Fruit fly (Drosophila melanogaster): ENCODE results near the gene gzl.

gzl gene

DNA sequence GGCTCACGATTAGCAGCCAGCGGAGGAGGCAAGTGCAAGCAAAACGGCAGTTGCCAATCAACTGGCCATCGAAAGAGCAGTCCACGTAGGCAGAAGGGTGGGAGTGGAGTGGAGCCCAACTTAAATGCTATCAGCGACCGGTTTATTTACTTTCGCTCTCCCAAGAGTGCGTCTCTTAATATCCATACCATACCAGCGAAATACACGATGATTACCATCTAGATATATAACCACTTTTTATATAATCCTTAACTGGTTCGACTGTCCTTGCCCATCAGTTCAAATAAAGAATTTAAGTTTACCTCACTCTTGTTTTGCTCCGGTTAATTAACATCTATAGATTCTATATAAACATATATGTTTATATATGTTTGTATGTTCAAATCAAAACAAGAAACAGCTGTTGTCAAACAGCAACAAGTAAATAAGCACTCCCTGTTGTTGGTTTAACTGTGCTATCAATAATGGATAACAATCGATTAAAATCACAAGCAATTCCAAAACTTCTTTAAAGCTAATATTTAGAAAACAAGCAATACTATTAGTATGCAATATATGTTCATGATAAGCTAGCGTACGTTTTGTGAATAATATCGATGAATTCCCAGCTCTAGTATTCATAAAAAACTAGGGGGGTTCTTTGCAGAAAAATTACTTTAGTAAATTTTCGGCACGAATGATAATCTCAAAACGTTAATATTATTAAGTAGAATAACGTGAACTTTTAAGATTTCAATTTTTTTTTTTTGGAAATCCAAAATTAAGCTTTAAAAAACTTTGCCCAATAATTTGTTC lies 9.0 kb upstream of the gzl start (continued):
- TF ChIP-seq vnd (GFP tag; IDR thresholded peaks at IDR 0.05; ENCODE audit: partially characterized antibody) (no peak), CG3838 (GFP tag; optimal IDR thresholded peaks at IDR 0.05) (peak; percentile 56), Sry-δ (GFP tag; optimal IDR thresholded peaks at IDR 0.05) (peak; percentile 71), CG14050 (GFP tag; IDR thresholded peaks at IDR 0.05) (0 out of 3 replicates have a peak, but pooled peaks have one; percentile 25), Fer1 (GFP tag; optimal IDR thresholded peaks at IDR 0.05) (peak; percentile 67), Pdp1 (GFP tag; optimal IDR thresholded peaks at IDR 0.05) (peak in 1 of 2 experiments; percentile 27), HHEX (GFP tag; optimal IDR thresholded peaks at IDR 0.05) (peak; percentile 73), onecut (GFP tag; IDR thresholded peaks at IDR 0.05) (no peak), B-H2 (GFP tag; optimal IDR thresholded peaks at IDR 0.05) (no peak), kah (GFP tag; optimal IDR thresholded peaks at IDR 0.05) (peak; percentile 17), Ravus (GFP tag; IDR thresholded peaks at IDR 0.05) (no peak), Aef1 (GFP tag; IDR thresholded peaks at IDR 0.05) (no peak), ssp (GFP tag; IDR thresholded peaks at IDR 0.05) (no peak), CG15696 (tag; optimal IDR thresholded peaks at IDR 0.05) (peak; percentile 19), cwo (GFP tag; optimal IDR thresholded peaks at IDR 0.05) (peak; percentile 25), Rx (GFP tag; IDR thresholded peaks at IDR 0.05) (no peak), tio (GFP tag; optimal IDR thresholded peaks at IDR 0.05) (no peak), so (GFP tag; IDR thresholded peaks at IDR 0.05) (no peak), Side (GFP tag; optimal IDR thresholded peaks at IDR 0.05) (no peak), sr (GFP tag; IDR thresholded peaks at IDR 0.05) (no peak), sqz (GFP tag; optimal IDR thresholded peaks at IDR 0.05) (no peak), CG3281 (GFP tag; optimal IDR thresholded peaks at IDR 0.05) (peak; percentile 63), schlank (tag; optimal IDR thresholded peaks at IDR 0.05) (no peak), Hey (tag; optimal IDR thresholded peaks at IDR 0.05) (no peak), bigmax (GFP tag; optimal IDR thresholded peaks at IDR 0.05) (no peak), Hsf (GFP tag; optimal IDR thresholded peaks at IDR 0.05) (peak; percentile 35), CG11696 (GFP tag; IDR thresholded peaks at IDR 0.05) (no peak), CG4328 (GFP tag; optimal IDR thresholded peaks at IDR 0.05) (peak; percentile 10), CG9932 (GFP tag; IDR thresholded peaks at IDR 0.05) (peak; percentile 66), CG6765 (GFP tag; optimal IDR thresholded peaks at IDR 0.05) (peak; percentile 52), stc (GFP tag; IDR thresholded peaks at IDR 0.05) (peak; percentile 9; the same call in 1 of the 2 replicates), gt (GFP tag; IDR thresholded peaks at IDR 0.05) (no peak), btn (GFP tag; optimal IDR thresholded peaks at IDR 0.05) (no peak), Awh (GFP tag; IDR thresholded peaks at IDR 0.05) (peak; percentile 66), MESR4 (GFP tag; optimal IDR thresholded peaks at IDR 0.05) (peak; percentile 12), CG6272 (GFP tag; IDR thresholded peaks at IDR 0.05) (no peak), CG15601 (tag; optimal IDR thresholded peaks at IDR 0.05) (peak; percentile 28), CG6854 (GFP tag; optimal IDR thresholded peaks at IDR 0.05) (peak; percentile 71), Deaf1 (tag; optimal IDR thresholded peaks at IDR 0.05) (no peak), Spps (tag; optimal IDR thresholded peaks at IDR 0.05) (no peak), trh (GFP tag; optimal IDR thresholded peaks at IDR 0.05) (peak; percentile 56), peb (GFP tag; IDR thresholded peaks at IDR 0.05) (no peak), Optix (GFP tag; IDR thresholded peaks at IDR 0.05) (no peak), CG4707 (GFP tag; optimal IDR thresholded peaks at IDR 0.05) (peak; percentile 3), br (optimal IDR thresholded peaks at IDR 0.05) (no peak), chinmo (GFP tag; IDR thresholded peaks at IDR 0.05; ENCODE audit: partially characterized antibody) (0 out of 4 replicates have a peak, but pooled peaks have one; percentile 19), Trl (optimal IDR thresholded peaks at IDR 0.05) (no peak), Trl (GFP tag; optimal IDR thresholded peaks at IDR 0.05) (peak; percentile 57), CG14014 (GFP tag; IDR thresholded peaks at IDR 0.05) (peak; percentile 65; the same call in 1 of the 2 replicates), CG7357 (GFP tag; IDR thresholded peaks at IDR 0.05) (no peak), CG7786 (GFP tag; optimal IDR thresholded peaks at IDR 0.05) (no peak)
